Fruit fly (Drosophila melanogaster) whole organism, embryonic: ENCODE results near the gene CG5377.

Experiments used
- ATbp ChIP-seq: fragments of 200-800 bp; sonication (Bioruptor generic); optimal IDR thresholded peaks from 2 replicates; lab custom pipeline; 2017; ENCODE audit warnings: missing biosample characterization, mild to moderate bottlenecking, missing genetic modification characterization, missing genetic modification reagents
- Aef1 ChIP-seq: fragments of 200-800 bp; sonication (Bioruptor generic); IDR thresholded peaks from 3 replicates; pipeline ENCODE4 v1.3.6; 2022; ENCODE audit warnings: missing biosample characterization, missing genetic modification characterization
- CG10274 ChIP-seq: fragments of 200-800 bp; sonication (Bioruptor generic); optimal IDR thresholded peaks from 3 replicates; lab custom pipeline; 2017; ENCODE audit warnings: missing biosample characterization, mild to moderate bottlenecking, missing genetic modification characterization
- CG10543 ChIP-seq: fragments of 200-800 bp; sonication (Bioruptor generic); optimal IDR thresholded peaks from 3 replicates; lab custom pipeline; 2017; ENCODE audit warnings: missing biosample characterization, mild to moderate bottlenecking, missing genetic modification characterization, moderate library complexity
- CG10565 ChIP-seq: fragments of 200-800 bp; sonication (Bioruptor generic); optimal IDR thresholded peaks from 3 replicates; lab custom pipeline; 2016; ENCODE audit warnings: missing biosample characterization, mild to moderate bottlenecking, missing genetic modification characterization
- CG10979 ChIP-seq: fragments of 200-800 bp; sonication (Bioruptor generic); optimal IDR thresholded peaks from 2 replicates; lab custom pipeline; 2018; ENCODE audit warnings: missing biosample characterization, mild to moderate bottlenecking, missing genetic modification characterization, moderate library complexity
- CG11723 ChIP-seq: fragments of 200-800 bp; sonication (Bioruptor generic); optimal IDR thresholded peaks from 2 replicates; lab custom pipeline; 2017; ENCODE audit warnings: missing biosample characterization, mild to moderate bottlenecking, missing genetic modification characterization
- CG12155 ChIP-seq: fragments of 200-800 bp; sonication (Bioruptor generic); optimal IDR thresholded peaks from 3 replicates; lab custom pipeline; 2016; ENCODE audit warnings: missing biosample characterization, missing genetic modification characterization
- CG12299 ChIP-seq: fragments of 200-800 bp; sonication (Bioruptor generic); optimal IDR thresholded peaks from 2 replicates; lab custom pipeline; 2018; ENCODE audit warnings: missing biosample characterization, mild to moderate bottlenecking, missing genetic modification characterization
- CG12659 ChIP-seq: fragments of 200-800 bp; sonication (Bioruptor generic); optimal IDR thresholded peaks from 3 replicates; lab custom pipeline; 2017; ENCODE audit warnings: mild to moderate bottlenecking, missing biosample characterization, missing genetic modification reagents, missing genetic modification characterization
- CG13424 ChIP-seq: fragments of 200-800 bp; sonication (Bioruptor generic); optimal IDR thresholded peaks from 2 replicates; lab custom pipeline; 2019; ENCODE audit warnings: missing biosample characterization, mild to moderate bottlenecking, missing genetic modification characterization, moderate library complexity
- CG14050 ChIP-seq: fragments of 200-800 bp; sonication (Bioruptor generic); IDR thresholded peaks from 3 replicates; pipeline ENCODE4 v1.3.6; 2022; ENCODE audit warnings: missing biosample characterization, missing genetic modification characterization
- CG1602 ChIP-seq: fragments of 200-800 bp; sonication (Bioruptor generic); optimal IDR thresholded peaks from 3 replicates; lab custom pipeline; 2016; ENCODE audit warnings: missing biosample characterization, missing genetic modification characterization
- CG17328 ChIP-seq: fragments of 200-800 bp; sonication (Bioruptor generic); IDR thresholded peaks from 2 replicates; pipeline ENCODE4 v1.3.6; 2022; ENCODE audit warnings: missing biosample characterization, missing genetic modification characterization
- CG17568 ChIP-seq: fragments of 200-800 bp; sonication (Bioruptor generic); optimal IDR thresholded peaks from 2 replicates; lab custom pipeline; 2018; ENCODE audit warnings: missing biosample characterization, mild to moderate bottlenecking, missing genetic modification characterization, moderate library complexity
- CG18764 ChIP-seq: fragments of 200-800 bp; sonication (Bioruptor generic); optimal IDR thresholded peaks from 3 replicates; lab custom pipeline; 2016; ENCODE audit warnings: missing biosample characterization, missing genetic modification characterization
- CG2889 ChIP-seq: fragments of 200-800 bp; sonication (Bioruptor generic); IDR thresholded peaks from 3 replicates; pipeline ENCODE4 v1.3.6; 2022; ENCODE audit warnings: missing biosample characterization, missing genetic modification characterization
- CG32767 ChIP-seq: fragments of 200-800 bp; sonication (Bioruptor generic); IDR thresholded peaks from 2 replicates; pipeline ENCODE4 v1.3.6; 2022; ENCODE audit warnings: missing biosample characterization, missing genetic modification characterization
- CG33213 ChIP-seq: fragments of 200-800 bp; sonication (Bioruptor generic); optimal IDR thresholded peaks from 3 replicates; lab custom pipeline; 2016; ENCODE audit warnings: missing biosample characterization, missing genetic modification characterization
- CG3726 ChIP-seq: fragments of 200-800 bp; sonication (Bioruptor generic); IDR thresholded peaks from 3 replicates; pipeline ENCODE4, ENCODE4 v1.3.6; 2022; ENCODE audit warnings: missing biosample characterization, missing genetic modification characterization
- CG4707 ChIP-seq: fragments of 200-800 bp; sonication (Bioruptor generic); optimal IDR thresholded peaks from 2 replicates; lab custom pipeline; 2018; ENCODE audit warnings: missing biosample characterization, mild to moderate bottlenecking, missing genetic modification characterization, moderate library complexity
- CG4854 ChIP-seq: fragments of 200-800 bp; sonication (Bioruptor generic); optimal IDR thresholded peaks from 2 replicates; lab custom pipeline; 2016; ENCODE audit warnings: missing biosample characterization, missing genetic modification characterization, inconsistent platforms
- CG7556 ChIP-seq: fragments of 200-800 bp; sonication (Bioruptor generic); optimal IDR thresholded peaks from 2 replicates; lab custom pipeline; 2017; ENCODE audit warnings: missing biosample characterization, mild to moderate bottlenecking, missing genetic modification characterization
- CG7987 ChIP-seq: fragments of 200-800 bp; sonication (Bioruptor generic); optimal IDR thresholded peaks from 2 replicates; lab custom pipeline; 2018; ENCODE audit warnings: missing biosample characterization, mild to moderate bottlenecking, missing genetic modification characterization, moderate library complexity
- CG9932 ChIP-seq: fragments of 200-800 bp; sonication (Bioruptor generic); IDR thresholded peaks from 2 replicates; pipeline ENCODE4 v1.3.6; 2022; ENCODE audit warnings: missing biosample characterization, missing genetic modification characterization
- CHES-1-like ChIP-seq: fragments of 200-800 bp; sonication (Bioruptor generic); optimal IDR thresholded peaks from 2 replicates; lab custom pipeline; 2016; ENCODE audit warnings: missing biosample characterization, missing genetic modification characterization
- Drgx ChIP-seq: fragments of 200-800 bp; sonication (Bioruptor generic); IDR thresholded peaks from 2 replicates; pipeline ENCODE4 v1.3.6; 2022; ENCODE audit warnings: missing biosample characterization, missing genetic modification characterization
- Gug ChIP-seq: fragments of 200-800 bp; sonication (Bioruptor generic); IDR thresholded peaks from 4 replicates; pipeline ENCODE4 v1.3.6; 2022; ENCODE audit warnings: missing biosample characterization, missing genetic modification characterization
- Hr78 ChIP-seq, 2 experiments: fragments of 200-800 bp in 1 of 2; fragments of >200 bp in 1 of 2; sonication (Bioruptor generic) in 1 of 2; optimal IDR thresholded peaks; 2 replicates each; lab custom pipeline; 2017 to 2019; ENCODE audit warnings: missing biosample characterization in 2 of 2, missing genetic modification characterization in 2 of 2, mild to moderate bottlenecking in 1 of 2, moderate library complexity in 1 of 2
- Jarid2 ChIP-seq: fragments of 200-800 bp; sonication (Bioruptor generic); optimal IDR thresholded peaks from 3 replicates; lab custom pipeline; 2017; ENCODE audit warnings: mild to moderate bottlenecking, missing biosample characterization, missing genetic modification reagents, missing genetic modification characterization
- Nf-YA ChIP-seq: fragments of 200-800 bp; sonication (Bioruptor generic); IDR thresholded peaks from 2 replicates; pipeline ENCODE4 v1.3.6; 2022; ENCODE audit warnings: missing biosample characterization, missing genetic modification characterization
- Nf-YC ChIP-seq: fragments of 200-800 bp; optimal IDR thresholded peaks from 3 replicates; lab custom pipeline; 2019; ENCODE audit warnings: missing biosample characterization, mild to moderate bottlenecking, missing genetic modification characterization, moderate library complexity
- Optix ChIP-seq: fragments of 200-800 bp; sonication (Bioruptor generic); IDR thresholded peaks from 3 replicates; pipeline ENCODE4 v1.3.6; 2022; ENCODE audit warnings: missing biosample characterization, missing genetic modification characterization
- Poxn ChIP-seq: fragments of 200-800 bp; sonication (Bioruptor generic); IDR thresholded peaks from 2 replicates; pipeline ENCODE4 v1.3.6; 2022; ENCODE audit warnings: missing biosample characterization, missing genetic modification characterization
- Tbp ChIP-seq: fragments of >200 bp; optimal IDR thresholded peaks from 2 replicates; lab custom pipeline; 2018; ENCODE audit warnings: missing biosample characterization, missing genetic modification characterization
- ap ChIP-seq: fragments of 200-800 bp; sonication (Bioruptor generic); IDR thresholded peaks from 2 replicates; pipeline ENCODE4 v1.3.6; 2022; ENCODE audit warnings: missing biosample characterization, missing genetic modification characterization
- da ChIP-seq: fragments of 200-800 bp; sonication (Bioruptor generic); optimal IDR thresholded peaks from 2 replicates; lab custom pipeline; 2016; ENCODE audit warnings: missing biosample characterization, missing genetic modification characterization
- dimm ChIP-seq: fragments of 200-800 bp; sonication (Bioruptor generic); IDR thresholded peaks from 2 replicates; pipeline ENCODE4 v1.3.6; 2022; ENCODE audit warnings: missing biosample characterization, missing genetic modification characterization
- emc ChIP-seq: fragments of 200-800 bp; sonication (Bioruptor generic); optimal IDR thresholded peaks from 2 replicates; lab custom pipeline; 2016; ENCODE audit warnings: missing biosample characterization, missing genetic modification characterization
- ems ChIP-seq: fragments of 200-800 bp; sonication (Bioruptor generic); optimal IDR thresholded peaks from 3 replicates; lab custom pipeline; 2016; ENCODE audit warnings: missing biosample characterization, missing genetic modification characterization
- fd102C ChIP-seq: fragments of 200-800 bp; sonication (Bioruptor generic); optimal IDR thresholded peaks from 2 replicates; lab custom pipeline; 2018; ENCODE audit warnings: missing biosample characterization, mild to moderate bottlenecking, missing genetic modification characterization, moderate library complexity
- fd3F ChIP-seq: fragments of 200-800 bp; sonication (Bioruptor generic); optimal IDR thresholded peaks from 2 replicates; lab custom pipeline; 2018; ENCODE audit warnings: missing biosample characterization, mild to moderate bottlenecking, missing genetic modification characterization, moderate library complexity
- gcm ChIP-seq: fragments of 200-800 bp; sonication (Bioruptor generic); optimal IDR thresholded peaks from 2 replicates; lab custom pipeline; 2019; ENCODE audit warnings: missing biosample characterization, mild to moderate bottlenecking, missing genetic modification characterization, moderate library complexity
- ind ChIP-seq: fragments of 200-800 bp; sonication (Bioruptor generic); optimal IDR thresholded peaks from 3 replicates; lab custom pipeline; 2016; ENCODE audit warnings: missing biosample characterization, missing genetic modification characterization
- jumu ChIP-seq: fragments of 200-800 bp; sonication (Bioruptor generic); optimal IDR thresholded peaks from 3 replicates; lab custom pipeline; 2016; ENCODE audit warnings: missing biosample characterization, missing genetic modification characterization
- mld ChIP-seq: fragments of 200-800 bp; sonication (Bioruptor generic); IDR thresholded peaks from 3 replicates; pipeline ENCODE4 v1.3.6; 2022; ENCODE audit warnings: missing biosample characterization, missing genetic modification characterization; ENCODE audit not compliant: partially characterized antibody
- odd ChIP-seq: fragments of 200-800 bp; sonication (Bioruptor generic); optimal IDR thresholded peaks from 2 replicates; lab custom pipeline; 2017; ENCODE audit warnings: missing biosample characterization, mild to moderate bottlenecking, missing genetic modification characterization
- org-1 ChIP-seq: fragments of 200-800 bp; sonication (Bioruptor generic); optimal IDR thresholded peaks from 2 replicates; lab custom pipeline; 2017; ENCODE audit warnings: missing biosample characterization, missing genetic modification characterization
- pnt ChIP-seq: fragments of 200-800 bp; sonication (Bioruptor generic); optimal IDR thresholded peaks from 3 replicates; lab custom pipeline; 2016; ENCODE audit warnings: missing biosample characterization, missing genetic modification characterization
- shn ChIP-seq: fragments of 200-800 bp; sonication (Bioruptor generic); optimal IDR thresholded peaks from 3 replicates; lab custom pipeline; 2016; ENCODE audit warnings: missing biosample characterization, missing genetic modification characterization
- tap ChIP-seq: fragments of 200-800 bp; optimal IDR thresholded peaks from 3 replicates; lab custom pipeline; 2019; ENCODE audit warnings: missing biosample characterization, mild to moderate bottlenecking, missing genetic modification characterization, moderate library complexity
- tin ChIP-seq: fragments of 200-800 bp; sonication (Bioruptor generic); optimal IDR thresholded peaks from 3 replicates; lab custom pipeline; 2016; ENCODE audit warnings: missing biosample characterization, missing genetic modification characterization

The CG5377 gene

DNA sequence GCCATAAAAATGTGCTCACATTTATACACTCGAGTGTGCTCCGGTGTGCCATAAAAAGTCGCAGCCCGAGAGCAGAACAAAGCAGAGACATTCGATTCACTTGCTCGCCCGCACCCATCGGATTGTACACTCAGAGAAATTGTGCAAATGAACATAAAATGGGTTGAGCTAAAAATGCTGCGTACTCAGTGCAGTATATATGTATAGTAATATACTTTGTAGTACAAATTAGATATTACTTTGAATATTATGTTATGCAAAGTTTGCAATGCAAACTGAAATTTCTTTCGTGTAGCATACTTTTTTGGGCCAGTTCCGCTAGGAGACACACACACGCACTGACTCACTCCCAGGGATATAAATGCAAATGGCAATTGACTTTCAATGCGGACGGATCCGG is 35.7 kb upstream of the CG5377 start (continued):
- no peak for TF ChIP-seq Nf-YC (tag; lab: Kevin White, UChicago)
- TF ChIP-seq CG33213: no peak
- no peak for TF ChIP-seq odd (GFP tag; lab: Kevin White, UChicago)
- no peak for TF ChIP-seq emc (GFP tag; lab: Kevin White, UChicago)
- TF ChIP-seq ATbp: no peak
- no peak for TF ChIP-seq CG12155 (GFP tag; lab: Kevin White, UChicago)
- TF ChIP-seq CG10979: no peak
- no peak for TF ChIP-seq tin (GFP tag; lab: Kevin White, UChicago)
- no peak for TF ChIP-seq CG13424
- no peak for TF ChIP-seq org-1 (GFP tag; lab: Kevin White, UChicago)
- no peak for TF ChIP-seq Jarid2 (GFP tag; lab: Kevin White, UChicago)
- TF ChIP-seq CG1602 (GFP tag; lab: Kevin White, UChicago): no peak
- no peak for TF ChIP-seq CG10565 (GFP tag; lab: Kevin White, UChicago)
- TF ChIP-seq CG12659 (GFP tag; lab: Kevin White, UChicago): no peak
- no peak for TF ChIP-seq CG10543
- no peak for TF ChIP-seq CHES-1-like (GFP tag; lab: Kevin White, UChicago)
- no peak for TF ChIP-seq CG32767 (GFP tag; lab: Robert Waterston, UW)
- no peak for TF ChIP-seq CG18764 (GFP tag; lab: Kevin White, UChicago)
- TF ChIP-seq CG17568 (GFP tag; lab: Kevin White, UChicago): no peak
- no peak for TF ChIP-seq Optix (GFP tag; lab: Robert Waterston, UW)
- no peak for TF ChIP-seq CG11723
- TF ChIP-seq CG17328 (GFP tag; lab: Robert Waterston, UW): no peak
- no peak for TF ChIP-seq CG4854 (GFP tag; lab: Kevin White, UChicago)
- no peak for TF ChIP-seq shn
- 0 out of 3 replicates have a peak, but pooled peaks have one; percentile 22 for TF ChIP-seq Aef1 (GFP tag; lab: Robert Waterston, UW)
- TF ChIP-seq ems (GFP tag; lab: Kevin White, UChicago): no peak
- no peak for TF ChIP-seq CG7987 (GFP tag; lab: Kevin White, UChicago)
- TF ChIP-seq CG14050 (GFP tag; lab: Robert Waterston, UW): no peak
- no peak for TF ChIP-seq ap (GFP tag; lab: Robert Waterston, UW)
- no peak for TF ChIP-seq da (GFP tag; lab: Kevin White, UChicago)
- no peak for TF ChIP-seq CG2889
- TF ChIP-seq jumu: no peak
- peak; percentile 28 for TF ChIP-seq CG7556
- no peak for TF ChIP-seq CG12299 (tag; lab: Kevin White, UChicago)
- TF ChIP-seq Hr78 (GFP tag; optimal IDR thresholded peaks at IDR 0.05; lab: Kevin White, UChicago): no peak
- TF ChIP-seq CG3726 (GFP tag; lab: Robert Waterston, UW): no peak
- peak; percentile 41; the same call in 1 of the 2 replicates for TF ChIP-seq CG9932 (GFP tag; lab: Robert Waterston, UW)
- no peak for TF ChIP-seq Tbp (GFP tag; lab: Kevin White, UChicago)
- TF ChIP-seq Drgx: no peak
- no peak for TF ChIP-seq Gug (GFP tag; lab: Robert Waterston, UW)
- no peak for TF ChIP-seq tap (tag; lab: Kevin White, UChicago)
- TF ChIP-seq mld (GFP tag; lab: Robert Waterston, UW): no peak
- TF ChIP-seq dimm (GFP tag; lab: Robert Waterston, UW): no peak
- no peak for TF ChIP-seq CG4707
- no peak for TF ChIP-seq fd102C (GFP tag; lab: Kevin White, UChicago)
- no peak for TF ChIP-seq fd3F (GFP tag; lab: Kevin White, UChicago)
- no peak for TF ChIP-seq gcm (GFP tag; lab: Kevin White, UChicago)
- TF ChIP-seq Nf-YA: no peak
- TF ChIP-seq ind (GFP tag; lab: Kevin White, UChicago): peak; percentile 15
- no peak for TF ChIP-seq pnt (GFP tag; lab: Kevin White, UChicago)
- TF ChIP-seq Poxn: no peak
- no peak for TF ChIP-seq CG10274
